Worm (Caenorhabditis elegans) whole organism, L2 larva: ENCODE measurements around the gene ZK470.1.
A peak's percentile ranks its signal among the peaks of the same experiment; 100 is the strongest.

Experiments used
- F13H6.1 ChIP-seq: sonication (generic microtip); optimal IDR thresholded peaks from 2 replicates; lab custom pipeline; 2016; ENCODE audit warnings: missing genetic modification characterization, missing compliant biosample characterization
- R02D3.7 ChIP-seq: fragments of 150-350 bp; optimal IDR thresholded peaks from 2 replicates; lab custom pipeline; 2014; ENCODE audit warnings: missing biosample characterization, missing genetic modification characterization
- Y55F3AM.14 ChIP-seq: fragments of 200-800 bp; sonication (Bioruptor generic); optimal IDR thresholded peaks from 2 replicates; lab custom pipeline; 2018; ENCODE audit warnings: mild to moderate bottlenecking, missing genetic modification characterization, missing compliant biosample characterization
- alr-1 ChIP-seq: fragments of 150-350 bp; optimal IDR thresholded peaks from 2 replicates; lab custom pipeline; 2014; ENCODE audit warnings: missing biosample characterization, missing genetic modification characterization
- aly-2 ChIP-seq: fragments of 150-350 bp; optimal IDR thresholded peaks from 2 replicates; lab custom pipeline; 2014; ENCODE audit warnings: missing biosample characterization, missing genetic modification characterization
- ama-1 ChIP-seq: fragments of 150-350 bp; optimal IDR thresholded peaks from 2 replicates; lab custom pipeline; 2018; ENCODE audit warnings: inconsistent platforms
- blmp-1 ChIP-seq: sonication (generic microtip); optimal IDR thresholded peaks from 2 replicates; lab custom pipeline; 2017; ENCODE audit warnings: missing genetic modification characterization, mild to moderate bottlenecking, missing compliant biosample characterization, antibody characterized with exemption, moderate library complexity; ENCODE audit not compliant: insufficient read depth
- ceh-16 ChIP-seq: fragments of 150-350 bp; optimal IDR thresholded peaks from 2 replicates; lab custom pipeline; 2014; ENCODE audit warnings: missing biosample characterization, missing genetic modification characterization
- ceh-82 ChIP-seq: fragments of 150-350 bp; optimal IDR thresholded peaks from 2 replicates; lab custom pipeline; 2014; ENCODE audit warnings: missing biosample characterization, missing genetic modification characterization
- crh-2 ChIP-seq: sonication (generic microtip); optimal IDR thresholded peaks from 2 replicates; lab custom pipeline; 2017; ENCODE audit warnings: missing biosample characterization, missing genetic modification characterization
- dmd-4 ChIP-seq: sonication (generic microtip); optimal IDR thresholded peaks from 2 replicates; lab custom pipeline; 2017; ENCODE audit warnings: missing biosample characterization, missing genetic modification characterization
- egl-27 ChIP-seq: sonication (generic microtip); optimal IDR thresholded peaks from 3 replicates; lab custom pipeline; 2017; ENCODE audit warnings: missing biosample characterization, missing genetic modification reagents, missing genetic modification characterization
- elt-1 ChIP-seq: fragments of 150-350 bp; optimal IDR thresholded peaks from 2 replicates; lab custom pipeline; 2014; ENCODE audit warnings: missing biosample characterization, missing genetic modification characterization
- fos-1 ChIP-seq: fragments of 150-350 bp; optimal IDR thresholded peaks from 2 replicates; lab custom pipeline; 2014; ENCODE audit warnings: missing biosample characterization, missing genetic modification characterization
- gmeb-1 ChIP-seq: fragments of 150-350 bp; optimal IDR thresholded peaks from 2 replicates; lab custom pipeline; 2014; ENCODE audit warnings: missing biosample characterization, missing genetic modification characterization
- lin-11 ChIP-seq: fragments of 150-350 bp; sonication (generic microtip); optimal IDR thresholded peaks from 2 replicates; lab custom pipeline; 2014; ENCODE audit warnings: missing biosample characterization, missing genetic modification characterization, inconsistent platforms, mixed read lengths
- lin-13 ChIP-seq: fragments of 150-350 bp; optimal IDR thresholded peaks from 2 replicates; lab custom pipeline; 2014; ENCODE audit warnings: missing biosample characterization, missing genetic modification reagents, missing genetic modification characterization
- lsy-2 ChIP-seq, 2 experiments: fragments of 150-350 bp in 1 of 2; sonication (generic microtip) in 1 of 2; optimal IDR thresholded peaks; 2 replicates each; lab custom pipeline; 2014 to 2017; ENCODE audit warnings: missing biosample characterization in 2 of 2, missing genetic modification characterization in 2 of 2
- mab-5 ChIP-seq: fragments of 150-350 bp; optimal IDR thresholded peaks from 2 replicates; lab custom pipeline; 2014; ENCODE audit warnings: missing biosample characterization, missing genetic modification characterization
- mbf-1 ChIP-seq: sonication (generic microtip); optimal IDR thresholded peaks from 2 replicates; lab custom pipeline; 2017; ENCODE audit warnings: missing biosample characterization, missing genetic modification characterization
- mdl-1 ChIP-seq, 2 experiments: fragments of 150-350 bp in 1 of 2; sonication (generic microtip) in 1 of 2; optimal IDR thresholded peaks; 2 replicates each; lab custom pipeline; 2017; ENCODE audit warnings: missing biosample characterization in 2 of 2, missing genetic modification characterization in 2 of 2
- nhr-10 ChIP-seq: sonication (generic microtip); optimal IDR thresholded peaks from 2 replicates; lab custom pipeline; 2017; ENCODE audit warnings: missing biosample characterization, missing genetic modification characterization
- nhr-11 ChIP-seq: fragments of 150-350 bp; optimal IDR thresholded peaks from 2 replicates; lab custom pipeline; 2014; ENCODE audit warnings: missing biosample characterization, missing genetic modification characterization
- nhr-12 ChIP-seq: fragments of 150-350 bp; optimal IDR thresholded peaks from 2 replicates; lab custom pipeline; 2014; ENCODE audit warnings: missing biosample characterization, missing genetic modification characterization
- nhr-129 ChIP-seq: fragments of 150-350 bp; optimal IDR thresholded peaks from 2 replicates; lab custom pipeline; 2014; ENCODE audit warnings: missing biosample characterization, missing genetic modification characterization
- nhr-21 ChIP-seq: fragments of 150-350 bp; optimal IDR thresholded peaks from 2 replicates; lab custom pipeline; 2014; ENCODE audit warnings: missing biosample characterization, missing genetic modification characterization
- nhr-23 ChIP-seq: fragments of 150-350 bp; optimal IDR thresholded peaks from 2 replicates; lab custom pipeline; 2014; ENCODE audit warnings: missing biosample characterization, missing genetic modification reagents, missing genetic modification characterization
- nhr-25 ChIP-seq: fragments of 150-350 bp; sonication (generic microtip); optimal IDR thresholded peaks from 3 replicates; lab custom pipeline; 2014; ENCODE audit warnings: missing biosample characterization, missing genetic modification characterization
- sem-4 ChIP-seq: fragments of 150-350 bp; optimal IDR thresholded peaks from 2 replicates; lab custom pipeline; 2014; ENCODE audit warnings: missing biosample characterization, missing genetic modification reagents, missing genetic modification characterization
- skn-1 ChIP-seq: sonication (generic microtip); optimal IDR thresholded peaks from 2 replicates; lab custom pipeline; 2017; ENCODE audit warnings: missing biosample characterization, missing genetic modification characterization
- sma-3 ChIP-seq: sonication (generic microtip); optimal IDR thresholded peaks from 2 replicates; lab custom pipeline; 2016; ENCODE audit warnings: missing genetic modification reagents, missing genetic modification characterization, missing compliant biosample characterization
- sma-9 ChIP-seq, 2 experiments: fragments of 150-350 bp in 1 of 2; sonication (generic microtip) in 1 of 2; optimal IDR thresholded peaks; 2 replicates each; lab custom pipeline; 2014 to 2016; ENCODE audit warnings: missing genetic modification characterization in 2 of 2, mild to moderate bottlenecking in 1 of 2, missing biosample characterization in 1 of 2, missing compliant biosample characterization in 1 of 2, missing genetic modification reagents in 1 of 2, moderate library complexity in 1 of 2
- unc-39 ChIP-seq: fragments of 150-350 bp; optimal IDR thresholded peaks from 2 replicates; lab custom pipeline; 2014; ENCODE audit warnings: missing biosample characterization, missing genetic modification characterization
- unc-55 ChIP-seq: fragments of 150-350 bp; sonication (generic microtip); optimal IDR thresholded peaks from 3 replicates; lab custom pipeline; 2014; ENCODE audit warnings: missing biosample characterization, missing genetic modification reagents, missing genetic modification characterization
- unc-62 ChIP-seq: fragments of 150-350 bp; optimal IDR thresholded peaks from 2 replicates; lab custom pipeline; 2014; ENCODE audit warnings: missing biosample characterization, missing genetic modification reagents, missing genetic modification characterization
- zag-1 ChIP-seq: fragments of 150-350 bp; optimal IDR thresholded peaks from 2 replicates; lab custom pipeline; 2014; ENCODE audit warnings: missing biosample characterization, missing genetic modification characterization
- ztf-1 ChIP-seq: fragments of 200-800 bp; sonication (Bioruptor generic); conservative IDR thresholded peaks from 2 replicates; pipeline ENCODE4 v1.3.6; 2022; ENCODE audit warnings: missing genetic modification characterization, missing compliant biosample characterization
- ztf-11 ChIP-seq: sonication (generic microtip); optimal IDR thresholded peaks from 2 replicates; lab custom pipeline; 2017; ENCODE audit warnings: missing biosample characterization, missing genetic modification characterization
- ztf-4 ChIP-seq: fragments of 150-350 bp; optimal IDR thresholded peaks from 2 replicates; lab custom pipeline; 2014; ENCODE audit warnings: missing biosample characterization, missing genetic modification characterization

ZK470.1 gene

ce11 chrX:4142648-4143259, 20.7 kb upstream of the ZK470.1 start (continued):
- TF ChIP-seq nhr-23 (tag; lab: Kevin White, UChicago) (no peak), skn-1 (no peak), aly-2 (tag; lab: Kevin White, UChicago) (no peak), lsy-2 (tag; optimal IDR thresholded peaks at IDR 0.05; lab: Kevin White, UChicago) (peak in 1 of 2 experiments; percentile 64), mdl-1 (tag; optimal IDR thresholded peaks at IDR 0.05; lab: Kevin White, UChicago) (no peak), unc-39 (no peak), lin-13 (GFP tag; lab: Kevin White, UChicago) (no peak), F13H6.1 (tag; lab: Kevin White, UChicago) (no peak)

DNA sequence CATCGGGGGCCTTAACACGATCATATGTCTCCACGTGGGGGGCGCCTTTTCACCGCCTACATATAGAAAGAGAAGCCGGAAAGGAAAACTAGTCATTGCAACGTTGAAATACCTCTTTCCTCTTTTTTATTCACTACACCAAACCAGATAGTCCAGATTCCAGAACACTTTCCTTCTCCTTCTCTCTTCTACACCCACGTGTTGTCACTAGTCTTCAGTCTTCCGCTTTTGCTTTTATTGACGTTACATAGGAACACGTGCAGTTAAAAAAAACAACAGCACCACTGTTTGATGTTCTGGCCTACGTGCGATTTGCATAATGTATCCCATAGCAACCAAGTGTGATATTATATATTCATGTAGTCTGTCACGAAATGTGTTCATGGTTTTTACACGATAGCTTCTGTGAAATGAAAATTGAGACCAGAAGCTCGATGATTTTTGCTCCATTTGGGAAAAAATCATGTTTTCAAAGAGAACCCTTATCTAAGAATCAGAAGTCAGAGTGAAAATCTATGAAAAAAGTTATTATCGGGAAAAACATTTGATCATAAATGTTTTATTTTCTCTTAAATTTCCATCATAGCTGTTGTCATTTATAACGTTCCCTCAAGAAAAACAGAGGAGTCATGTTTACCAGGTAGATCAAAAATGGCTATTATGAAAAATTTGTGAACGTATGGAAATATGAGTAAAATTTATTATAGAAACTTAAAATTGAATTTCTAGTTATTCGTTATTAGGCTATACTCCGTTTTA, 20.1 kb upstream of the ZK470.1 start:
- peak; percentile 41 for TF ChIP-seq blmp-1 (tag; lab: Kevin White, UChicago)
- TF ChIP-seq ama-1 = peak; percentile 37
- TF ChIP-seq ztf-4 (tag; lab: Kevin White, UChicago) = peak; percentile 70
- TF ChIP-seq lsy-2 (tag; optimal IDR thresholded peaks at IDR 0.05; lab: Kevin White, UChicago) = peak in 1 of 2 experiments; percentile 12
- peak; percentile 30 for TF ChIP-seq sma-9 (GFP tag; optimal IDR thresholded peaks at IDR 0.05; lab: Kevin White, UChicago)
- TF ChIP-seq sma-9 (tag; optimal IDR thresholded peaks at IDR 0.05; lab: Kevin White, UChicago) = no peak
- TF ChIP-seq nhr-21 (tag; lab: Kevin White, UChicago) = no peak
- TF ChIP-seq nhr-25 = peak; percentile 78
- TF ChIP-seq sma-3 (GFP tag; lab: Kevin White, UChicago) = no peak
- TF ChIP-seq nhr-129 (tag; lab: Kevin White, UChicago) = peak; percentile 3
- TF ChIP-seq, all 48 proteins: peak for 7

DNA sequence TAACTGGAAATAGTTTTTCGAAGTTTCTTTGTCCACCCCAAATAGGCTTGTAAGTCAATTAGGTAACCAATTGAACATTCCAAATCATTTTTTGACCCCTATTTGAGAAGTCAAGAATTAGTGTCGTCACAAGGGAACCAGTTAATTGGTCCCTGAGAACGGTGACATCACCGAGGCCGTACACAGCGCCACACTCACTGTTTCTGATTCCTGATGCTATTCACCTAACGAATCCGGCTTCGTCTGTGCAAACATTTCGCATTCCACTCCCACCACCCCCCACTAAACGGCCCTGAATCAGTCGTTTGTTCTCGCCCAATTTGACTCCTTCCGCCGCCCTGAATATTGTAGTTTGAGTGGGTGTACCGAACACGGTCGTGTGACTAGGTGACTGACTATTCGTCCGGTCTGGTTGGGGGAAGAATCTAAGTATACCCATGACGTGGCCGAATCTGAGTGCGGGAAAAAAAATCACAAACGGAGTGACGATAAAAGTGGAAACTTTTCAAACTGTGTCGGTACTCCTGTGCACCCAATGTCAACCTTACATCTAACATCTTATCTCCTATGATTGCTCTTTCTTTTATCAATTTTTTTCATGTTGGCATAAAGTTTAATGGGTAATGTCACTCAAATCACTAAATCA, 19.2 kb upstream of the ZK470.1 start:
- TF ChIP-seq ztf-1 (GFP tag; lab: Robert Waterston, UW) (no peak), nhr-129 (tag; lab: Kevin White, UChicago) (peak; percentile 41), ceh-82 (tag; lab: Kevin White, UChicago) (no peak), sem-4 (tag; lab: Kevin White, UChicago) (no peak), nhr-11 (tag; lab: Kevin White, UChicago) (no peak), gmeb-1 (tag; lab: Kevin White, UChicago) (peak; percentile 30), sma-9 (GFP tag; optimal IDR thresholded peaks at IDR 0.05; lab: Kevin White, UChicago) (peak; percentile 78), sma-9 (tag; optimal IDR thresholded peaks at IDR 0.05; lab: Kevin White, UChicago) (no peak), sma-3 (GFP tag; lab: Kevin White, UChicago) (peak; percentile 48), fos-1 (tag; lab: Kevin White, UChicago) (peak; percentile 30), unc-62 (GFP tag; lab: Kevin White, UChicago) (no peak), alr-1 (tag; lab: Kevin White, UChicago) (no peak), F13H6.1 (tag; lab: Kevin White, UChicago) (peak; percentile 6), nhr-25 (peak; percentile 75), skn-1 (no peak), crh-2 (peak; percentile 26), nhr-10 (tag; lab: Kevin White, UChicago) (no peak)

ce11 chrX:4145051-4145826, 18.3 kb upstream of the ZK470.1 start:
- TF ChIP-seq aly-2 (tag; lab: Kevin White, UChicago) (no peak), dmd-4 (tag; lab: Kevin White, UChicago) (no peak), mab-5 (tag; lab: Kevin White, UChicago) (peak; percentile 62), ama-1 (peak; percentile 87), unc-55 (GFP tag; lab: Kevin White, UChicago) (peak; percentile 86), ztf-4 (tag; lab: Kevin White, UChicago) (peak; percentile 79), ceh-16 (tag; lab: Kevin White, UChicago) (no peak), mbf-1 (tag; lab: Kevin White, UChicago) (no peak), blmp-1 (tag; lab: Kevin White, UChicago) (no peak), zag-1 (tag; lab: Kevin White, UChicago) (peak; percentile 30), alr-1 (tag; lab: Kevin White, UChicago) (no peak), Y55F3AM.14 (GFP tag; lab: Kevin White, UChicago) (peak; percentile 30), nhr-12 (tag; lab: Kevin White, UChicago) (no peak), lin-13 (GFP tag; lab: Kevin White, UChicago) (peak; percentile 46), sem-4 (tag; lab: Kevin White, UChicago) (peak; percentile 86), lsy-2 (tag; optimal IDR thresholded peaks at IDR 0.05; lab: Kevin White, UChicago) (peak in 1 of 2 experiments; percentile 53), F13H6.1 (tag; lab: Kevin White, UChicago) (peak; percentile 85), lin-11 (tag; lab: Kevin White, UChicago) (peak; percentile 65), nhr-10 (tag; lab: Kevin White, UChicago) (peak; percentile 3), ztf-11 (tag; lab: Kevin White, UChicago) (no peak), sma-9 (GFP tag; optimal IDR thresholded peaks at IDR 0.05; lab: Kevin White, UChicago) (peak; percentile 97), sma-9 (tag; optimal IDR thresholded peaks at IDR 0.05; lab: Kevin White, UChicago) (peak; percentile 2), R02D3.7 (no peak), egl-27 (tag; lab: Kevin White, UChicago) (peak; percentile 74), elt-1 (tag; lab: Kevin White, UChicago) (no peak)
